Worm (Caenorhabditis elegans) whole organism, L4 larva: ENCODE data around the gene lec-6.

Experiments
- D1046.2 ChIP-seq: fragments of 200-800 bp; sonication (Bioruptor generic); IDR thresholded peaks from 2 replicates; pipeline ENCODE4 v1.3.6; 2022; ENCODE audit warnings: missing genetic modification characterization, missing compliant biosample characterization
- F26F4.8 ChIP-seq: fragments of 200-800 bp; sonication (Bioruptor generic); conservative IDR thresholded peaks from 2 replicates; pipeline ENCODE4 v1.3.6; 2022; ENCODE audit warnings: missing genetic modification characterization, missing compliant biosample characterization
- F37D6.2 ChIP-seq: sonication (generic microtip); optimal IDR thresholded peaks from 2 replicates; lab custom pipeline; 2016; ENCODE audit warnings: mild to moderate bottlenecking, missing genetic modification characterization, missing compliant biosample characterization
- F44E2.7 ChIP-seq: fragments of 200-800 bp; sonication (Bioruptor generic); IDR thresholded peaks from 2 replicates; pipeline ENCODE4 v2.1.2; 2022; ENCODE audit warnings: missing genetic modification characterization, missing compliant biosample characterization
- F49E8.2 ChIP-seq: sonication (generic microtip); optimal IDR thresholded peaks from 2 replicates; lab custom pipeline; 2016; ENCODE audit warnings: missing compliant biosample characterization, mild to moderate bottlenecking, missing genetic modification characterization, borderline replicate concordance
- R02D3.7 ChIP-seq: fragments of 150-350 bp; sonication (generic microtip); optimal IDR thresholded peaks from 3 replicates; lab custom pipeline; 2014; ENCODE audit warnings: missing biosample characterization, missing genetic modification characterization
- T20F7.1 ChIP-seq: fragments of 200-800 bp; sonication (Bioruptor generic); optimal IDR thresholded peaks from 2 replicates; lab custom pipeline; 2018; ENCODE audit warnings: mild to moderate bottlenecking, missing genetic modification characterization, missing compliant biosample characterization
- T26A8.4 ChIP-seq: fragments of 200-800 bp; sonication (Bioruptor generic); IDR thresholded peaks from 2 replicates; pipeline ENCODE4 v1.3.6; 2022; ENCODE audit warnings: missing genetic modification characterization, missing compliant biosample characterization
- Y48G9A.11 ChIP-seq: fragments of 200-800 bp; sonication (Bioruptor generic); IDR thresholded peaks from 2 replicates; pipeline ENCODE4 v1.3.6; 2022; ENCODE audit warnings: missing genetic modification reagents, missing genetic modification characterization, missing compliant biosample characterization
- ZK546.5 ChIP-seq, 2 experiments: sonication (generic microtip); optimal IDR thresholded peaks; 2 replicates each; lab custom pipeline; 2017; ENCODE audit warnings: missing biosample characterization in 2 of 2, missing genetic modification characterization in 2 of 2
- arid-1 ChIP-seq: fragments of 200-800 bp; sonication (Bioruptor generic); conservative IDR thresholded peaks from 2 replicates; pipeline ENCODE4 v1.3.6; 2022; ENCODE audit warnings: missing genetic modification reagents, missing genetic modification characterization, missing compliant biosample characterization
- ceh-20 ChIP-seq: fragments of 200-800 bp; sonication (Bioruptor generic); IDR thresholded peaks from 2 replicates; pipeline ENCODE4 v1.3.6; 2022; ENCODE audit warnings: missing genetic modification reagents, missing genetic modification characterization, missing compliant biosample characterization
- ceh-28 ChIP-seq: fragments of 150-350 bp; optimal IDR thresholded peaks from 2 replicates; lab custom pipeline; 2014; ENCODE audit warnings: missing biosample characterization, missing genetic modification reagents, missing genetic modification characterization
- ceh-82 ChIP-seq: sonication (generic microtip); optimal IDR thresholded peaks from 2 replicates; lab custom pipeline; 2017; ENCODE audit warnings: missing biosample characterization, missing genetic modification characterization
- ces-1 ChIP-seq: fragments of 150-350 bp; sonication (generic microtip); optimal IDR thresholded peaks from 4 replicates; lab custom pipeline; 2014; ENCODE audit warnings: missing biosample characterization, missing genetic modification reagents, missing genetic modification characterization
- cey-2 ChIP-seq: sonication (generic microtip); optimal IDR thresholded peaks from 3 replicates; lab custom pipeline; 2017; ENCODE audit warnings: missing genetic modification characterization, mild to moderate bottlenecking, missing compliant biosample characterization, antibody characterized with exemption, borderline replicate concordance; ENCODE audit not compliant: insufficient read depth
- daf-16 ChIP-seq, 3 experiments: sonication (generic microtip); optimal IDR thresholded peaks; 2 replicates each; lab custom pipeline; 2016 to 2017; ENCODE audit warnings: missing genetic modification characterization in 3 of 3, missing genetic modification reagents in 3 of 3, mild to moderate bottlenecking in 2 of 3, missing compliant biosample characterization in 2 of 3, missing biosample characterization in 1 of 3, moderate library complexity in 1 of 3
- daf-19 ChIP-seq: fragments of 200-800 bp; sonication (Bioruptor generic); conservative IDR thresholded peaks from 2 replicates; pipeline ENCODE4 v1.3.6; 2022; ENCODE audit warnings: missing genetic modification characterization, missing compliant biosample characterization
- daf-8 ChIP-seq: fragments of 200-800 bp; sonication (Bioruptor generic); IDR thresholded peaks from 2 replicates; pipeline ENCODE4 v1.3.6; 2022; ENCODE audit warnings: missing genetic modification characterization, missing compliant biosample characterization
- dmd-8 ChIP-seq: fragments of 200-800 bp; sonication (Bioruptor generic); IDR thresholded peaks from 2 replicates; pipeline ENCODE4 v1.3.6; 2022; ENCODE audit warnings: missing genetic modification characterization, missing compliant biosample characterization
- egl-43 ChIP-seq: fragments of 200-800 bp; sonication (Bioruptor generic); IDR thresholded peaks from 2 replicates; pipeline ENCODE4 v1.3.6; 2022; ENCODE audit warnings: missing genetic modification reagents, missing genetic modification characterization, missing compliant biosample characterization
- fos-1 ChIP-seq: fragments of 150-350 bp; optimal IDR thresholded peaks from 2 replicates; lab custom pipeline; 2014; ENCODE audit warnings: missing biosample characterization, missing genetic modification characterization
- gei-8 ChIP-seq: fragments of 200-800 bp; sonication (Bioruptor generic); optimal IDR thresholded peaks from 2 replicates; lab custom pipeline; 2018; ENCODE audit warnings: mild to moderate bottlenecking, missing genetic modification characterization, missing compliant biosample characterization
- hif-1 ChIP-seq, 2 experiments: sonication (generic microtip); optimal IDR thresholded peaks; 2 replicates each; lab custom pipeline; 2016 to 2017; ENCODE audit warnings: missing compliant biosample characterization in 2 of 2, missing genetic modification characterization in 2 of 2, missing genetic modification reagents in 2 of 2, missing genotype in 2 of 2, mild to moderate bottlenecking in 1 of 2
- hlh-11 ChIP-seq: fragments of 200-800 bp; sonication (Bioruptor generic); optimal IDR thresholded peaks from 2 replicates; lab custom pipeline; 2018; ENCODE audit warnings: mild to moderate bottlenecking, missing genetic modification characterization, missing compliant biosample characterization
- hlh-30 ChIP-seq: sonication (generic microtip); optimal IDR thresholded peaks from 2 replicates; lab custom pipeline; 2017; ENCODE audit warnings: antibody characterized with exemption, mild to moderate bottlenecking, missing genetic modification characterization, missing compliant biosample characterization; ENCODE audit not compliant: insufficient read depth
- hmg-1.1 ChIP-seq: fragments of 200-800 bp; sonication (Bioruptor generic); IDR thresholded peaks from 2 replicates; pipeline ENCODE4 v1.3.6; 2022; ENCODE audit warnings: missing genetic modification reagents, missing genetic modification characterization, missing compliant biosample characterization
- jun-1 ChIP-seq: fragments of 150-350 bp; optimal IDR thresholded peaks from 2 replicates; lab custom pipeline; 2014; ENCODE audit warnings: missing biosample characterization, missing genetic modification reagents, missing genetic modification characterization
- lin-1 ChIP-seq: fragments of 200-800 bp; sonication (Bioruptor generic); IDR thresholded peaks from 2 replicates; pipeline ENCODE4 v1.3.6; 2022; ENCODE audit warnings: missing genetic modification reagents, missing genetic modification characterization, missing compliant biosample characterization
- lin-13 ChIP-seq: fragments of 150-350 bp; optimal IDR thresholded peaks from 2 replicates; lab custom pipeline; 2014; ENCODE audit warnings: missing biosample characterization, missing genetic modification reagents, missing genetic modification characterization
- lin-15B ChIP-seq: fragments of 150-350 bp; sonication (generic microtip); optimal IDR thresholded peaks from 3 replicates; lab custom pipeline; 2014; ENCODE audit warnings: missing biosample characterization, missing genetic modification characterization
- lir-3 ChIP-seq: sonication (generic microtip); optimal IDR thresholded peaks from 2 replicates; lab custom pipeline; 2016; ENCODE audit warnings: mild to moderate bottlenecking, missing genetic modification characterization, missing compliant biosample characterization
- lsy-2 ChIP-seq, 2 experiments: fragments of 150-350 bp in 1 of 2; sonication (generic microtip) in 1 of 2; optimal IDR thresholded peaks; 2 replicates each; lab custom pipeline; 2014 to 2017; ENCODE audit warnings: missing biosample characterization in 2 of 2, missing genetic modification characterization in 2 of 2
- mes-2 ChIP-seq: sonication (generic microtip); optimal IDR thresholded peaks from 2 replicates; lab custom pipeline; 2016; ENCODE audit warnings: missing genotype, mild to moderate bottlenecking, missing genetic modification characterization, missing compliant biosample characterization; ENCODE audit not compliant: poor library complexity, severe bottlenecking
- mxl-2 ChIP-seq: fragments of 200-800 bp; sonication (Bioruptor generic); conservative IDR thresholded peaks from 2 replicates; pipeline ENCODE4 v1.3.6; 2022; ENCODE audit warnings: missing genetic modification reagents, missing genetic modification characterization, missing compliant biosample characterization
- nhr-10 ChIP-seq: fragments of 150-350 bp; optimal IDR thresholded peaks from 2 replicates; lab custom pipeline; 2014; ENCODE audit warnings: missing biosample characterization, missing genetic modification characterization
- nhr-237 ChIP-seq: sonication (generic microtip); optimal IDR thresholded peaks from 2 replicates; lab custom pipeline; 2017; ENCODE audit warnings: missing biosample characterization, missing genetic modification characterization
- nhr-28 ChIP-seq: fragments of 150-350 bp; optimal IDR thresholded peaks from 2 replicates; lab custom pipeline; 2014; ENCODE audit warnings: missing biosample characterization, missing genetic modification characterization
- nhr-42 ChIP-seq: fragments of 200-800 bp; sonication (Bioruptor generic); IDR thresholded peaks from 2 replicates; pipeline ENCODE4 v1.3.6; 2022; ENCODE audit warnings: missing genetic modification characterization, missing compliant biosample characterization
- nhr-77 ChIP-seq: fragments of 150-350 bp; optimal IDR thresholded peaks from 2 replicates; lab custom pipeline; 2014; ENCODE audit warnings: missing biosample characterization, missing genetic modification characterization
- php-3 ChIP-seq: fragments of 200-800 bp; sonication (Bioruptor generic); IDR thresholded peaks from 2 replicates; pipeline ENCODE4 v1.3.6; 2022; ENCODE audit warnings: missing genetic modification reagents, missing genetic modification characterization, missing compliant biosample characterization
- pqm-1 ChIP-seq: sonication (generic microtip); optimal IDR thresholded peaks from 2 replicates; lab custom pipeline; 2017; ENCODE audit warnings: missing biosample characterization, missing genetic modification characterization
- saeg-2 ChIP-seq: fragments of 200-800 bp; sonication (Bioruptor generic); IDR thresholded peaks from 2 replicates; pipeline ENCODE4 v1.3.6; 2022; ENCODE audit warnings: missing genetic modification reagents, missing genetic modification characterization, missing compliant biosample characterization
- skn-1 ChIP-seq: fragments of 150-350 bp; optimal IDR thresholded peaks from 2 replicates; lab custom pipeline; 2014; ENCODE audit warnings: missing biosample characterization, missing genetic modification characterization
- snpc-1.2 ChIP-seq: fragments of 200-800 bp; sonication (Bioruptor generic); IDR thresholded peaks from 2 replicates; pipeline ENCODE4 v1.3.6; 2022; ENCODE audit warnings: missing genetic modification reagents, missing genetic modification characterization, missing compliant biosample characterization
- spr-3 ChIP-seq: fragments of 200-800 bp; sonication (Bioruptor generic); optimal IDR thresholded peaks from 2 replicates; lab custom pipeline; 2018; ENCODE audit warnings: mild to moderate bottlenecking, missing genetic modification characterization, missing compliant biosample characterization
- unc-130 ChIP-seq: sonication (generic microtip); optimal IDR thresholded peaks from 2 replicates; lab custom pipeline; 2016; ENCODE audit warnings: missing genetic modification reagents, missing genetic modification characterization, missing compliant biosample characterization
- unc-39 ChIP-seq: sonication (generic microtip); optimal IDR thresholded peaks from 2 replicates; lab custom pipeline; 2017; ENCODE audit warnings: missing biosample characterization, missing genetic modification characterization
- vab-7 ChIP-seq: fragments of 200-800 bp; sonication (Bioruptor generic); IDR thresholded peaks from 2 replicates; pipeline ENCODE4 v1.3.6; 2022; ENCODE audit warnings: missing genetic modification reagents, missing genetic modification characterization, missing compliant biosample characterization
- zfp-3 ChIP-seq: fragments of 200-800 bp; sonication (Bioruptor generic); conservative IDR thresholded peaks from 2 replicates; pipeline ENCODE4 v1.3.6; 2022; ENCODE audit warnings: missing genetic modification reagents, missing genetic modification characterization, missing compliant biosample characterization
- ztf-7 ChIP-seq: fragments of 150-350 bp; optimal IDR thresholded peaks from 2 replicates; lab custom pipeline; 2014; ENCODE audit warnings: missing biosample characterization, missing genetic modification characterization

Gene lec-6

ce11 chrIII:623754-624153, 23.6 kb upstream of the lec-6 start (continued):
- TF ChIP-seq ceh-82 (tag; lab: Kevin White, UChicago) (no peak), php-3 (GFP tag; lab: Robert Waterston, UW) (peak; percentile 93), lir-3 (tag; lab: Kevin White, UChicago) (no peak), nhr-77 (tag; lab: Kevin White, UChicago) (peak; percentile 97), fos-1 (tag; lab: Kevin White, UChicago) (no peak), D1046.2 (GFP tag; lab: Robert Waterston, UW) (no peak), lin-15B (tag; lab: Kevin White, UChicago) (no peak), T26A8.4 (GFP tag; lab: Robert Waterston, UW) (peak; percentile 66; the same call in 1 of the 2 replicates), cey-2 (no peak), lsy-2 (tag; optimal IDR thresholded peaks at IDR 0.05; lab: Kevin White, UChicago) (peak; percentile 57 to 80), nhr-10 (no peak), arid-1 (GFP tag; lab: Robert Waterston, UW) (peak; percentile 49; the same call in 1 of the 2 replicates), F44E2.7 (GFP tag; lab: Robert Waterston, UW) (no peak), R02D3.7 (tag; lab: Kevin White, UChicago) (no peak), skn-1 (tag; lab: Kevin White, UChicago) (no peak), ces-1 (GFP tag; lab: Kevin White, UChicago) (no peak), egl-43 (GFP tag; lab: Robert Waterston, UW) (peak; percentile 63; the same call in 1 of the 2 replicates), ZK546.5 (tag; optimal IDR thresholded peaks at IDR 0.05; lab: Kevin White, UChicago) (no peak), lin-1 (GFP tag; lab: Robert Waterston, UW) (peak; percentile 73; the same call in 1 of the 2 replicates), mes-2 (peak; percentile 65), daf-19 (GFP tag; lab: Robert Waterston, UW) (no peak), F49E8.2 (no peak), F37D6.2 (peak; percentile 7), Y48G9A.11 (GFP tag; lab: Robert Waterston, UW) (no peak), hif-1 (tag; optimal IDR thresholded peaks at IDR 0.05; lab: Kevin White, UChicago) (peak in 1 of 2 experiments; percentile 81), ceh-28 (tag; lab: Kevin White, UChicago) (no peak), daf-8 (no peak), nhr-28 (tag; lab: Kevin White, UChicago) (peak; percentile 98), F26F4.8 (GFP tag; lab: Robert Waterston, UW) (no peak), hlh-30 (peak; percentile 98), unc-130 (GFP tag; lab: Kevin White, UChicago) (no peak), saeg-2 (GFP tag; lab: Robert Waterston, UW) (0 out of 2 replicates have a peak, but pooled peaks have one; percentile 31), mxl-2 (GFP tag; lab: Robert Waterston, UW) (no peak), jun-1 (peak; percentile 58), daf-16 (GFP tag; optimal IDR thresholded peaks at IDR 0.05; lab: Kevin White, UChicago) (peak; percentile 38 to 55), daf-16 (tag; optimal IDR thresholded peaks at IDR 0.05; lab: Kevin White, UChicago) (peak; percentile 95), ztf-7 (tag; lab: Kevin White, UChicago) (no peak), ceh-20 (peak; percentile 86), dmd-8 (GFP tag; lab: Robert Waterston, UW) (no peak), hlh-11 (tag; lab: Kevin White, UChicago) (peak; percentile 99), zfp-3 (GFP tag; lab: Robert Waterston, UW) (no peak), snpc-1.2 (GFP tag; lab: Robert Waterston, UW) (no peak), T20F7.1 (GFP tag; lab: Kevin White, UChicago) (no peak), nhr-237 (tag; lab: Kevin White, UChicago) (no peak), pqm-1 (tag; lab: Kevin White, UChicago) (peak; percentile 97), hmg-1.1 (GFP tag; lab: Robert Waterston, UW) (peak; percentile 91), vab-7 (no peak), unc-39 (tag; lab: Kevin White, UChicago) (no peak), spr-3 (GFP tag; lab: Kevin White, UChicago) (no peak), nhr-42 (no peak), lin-13 (GFP tag; lab: Kevin White, UChicago) (peak; percentile 73), gei-8 (peak; percentile 63)
